Worm (Caenorhabditis elegans) whole organism, late embryonic: ENCODE data around the gene sdz-1.

Source experiments
- nhr-11 ChIP-seq: fragments of 150-350 bp; optimal IDR thresholded peaks from 2 replicates; lab custom pipeline; 2014; ENCODE audit warnings: missing biosample characterization, missing genetic modification characterization
- pha-2 ChIP-seq: sonication (generic microtip); optimal IDR thresholded peaks from 2 replicates; lab custom pipeline; 2017; ENCODE audit warnings: mild to moderate bottlenecking, missing genetic modification characterization, missing compliant biosample characterization

DNA sequence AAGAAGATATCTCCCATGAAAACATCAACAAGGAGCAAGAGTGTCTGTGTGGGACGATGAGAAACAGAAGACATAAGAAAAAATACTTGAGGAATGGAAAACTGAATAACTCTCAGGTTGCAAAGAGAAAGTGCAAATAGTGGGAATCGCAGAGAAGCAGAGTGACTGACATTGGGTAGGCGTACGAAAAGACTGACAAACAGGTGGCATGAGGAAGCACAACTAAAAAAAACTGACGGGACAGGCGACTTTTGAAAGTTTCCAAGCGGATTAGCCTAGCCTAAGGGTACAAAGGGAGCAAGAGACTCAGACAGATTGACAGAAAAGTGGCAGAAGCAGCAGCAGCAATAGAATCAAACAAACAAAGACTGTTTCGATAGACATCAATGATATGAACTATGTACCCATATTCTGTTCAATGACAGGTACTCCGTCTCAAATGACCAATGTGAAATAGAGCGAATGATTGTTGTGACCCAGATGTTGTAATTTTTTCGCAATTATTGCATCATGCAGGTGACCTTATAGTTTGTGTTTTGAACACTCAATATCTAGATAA, 34.3 kb upstream of the sdz-1 start:
- TF ChIP-seq pha-2 (tag; lab: Kevin White, UChicago): no peak
- no peak for TF ChIP-seq nhr-11 (tag; lab: Kevin White, UChicago)
